Worm (Caenorhabditis elegans): ENCODE results near the gene dld-1.

ce11 chrIV:14506995-14507394 lies 42.7 kb downstream of the dld-1 start:
- TF ChIP-seq ceh-82 (tag; optimal IDR thresholded peaks at IDR 0.05), result no peak
- TF ChIP-seq unc-62 (GFP tag; optimal IDR thresholded peaks at IDR 0.05 in 1 of 2), result peak in 1 of 2 experiments; percentile 90
- TF ChIP-seq unc-62 (tag; optimal IDR thresholded peaks at IDR 0.05), result no peak
- no peak for TF ChIP-seq Y48G9A.11 (GFP tag; IDR thresholded peaks at IDR 0.05)
- TF ChIP-seq vab-7 (GFP tag; IDR thresholded peaks at IDR 0.05), result no peak
- TF ChIP-seq ceh-20 (GFP tag; IDR thresholded peaks at IDR 0.05), result no peak
- no peak for TF ChIP-seq nhr-76 (tag; optimal IDR thresholded peaks at IDR 0.05)
- TF ChIP-seq fkh-10 (GFP tag; optimal IDR thresholded peaks at IDR 0.05), result no peak
- no peak for TF ChIP-seq lin-15B (tag; optimal IDR thresholded peaks at IDR 0.05)
- TF ChIP-seq set-16 (GFP tag; IDR thresholded peaks at IDR 0.05), result no peak
